Worm (Caenorhabditis elegans): ENCODE results near the gene perm-4.

The perm-4 gene

ce11 chrIV:1093870-1094564 lies 30.9 kb downstream of the perm-4 start, which contains the start of the genes cct-8 and Y55F3AR.2 (continued):
- TF ChIP-seq lin-40 (tag; optimal IDR thresholded peaks at IDR 0.05) = peak; percentile 98
- TF ChIP-seq nhr-27 (tag; optimal IDR thresholded peaks at IDR 0.05) = peak; percentile 37
- peak; percentile 97 for TF ChIP-seq ZK185.1 (tag; optimal IDR thresholded peaks at IDR 0.05; ENCODE audit: poor library complexity, severe bottlenecking)
- peak; percentile 49 for TF ChIP-seq nhr-90 (tag; optimal IDR thresholded peaks at IDR 0.05)
- peak; percentile 74; the same call in 1 of the 2 replicates for TF ChIP-seq egl-44 (GFP tag; IDR thresholded peaks at IDR 0.05)
- TF ChIP-seq ceh-40 (GFP tag; IDR thresholded peaks at IDR 0.05) = peak; percentile 67; the same call in 1 of the 2 replicates
- TF ChIP-seq fkh-3 (tag; optimal IDR thresholded peaks at IDR 0.05) = peak; percentile 79
- TF ChIP-seq mxl-1 (tag; optimal IDR thresholded peaks at IDR 0.05) = peak; percentile 19
- peak; percentile 95 for TF ChIP-seq F49E8.2 (tag; optimal IDR thresholded peaks at IDR 0.05; ENCODE audit: insufficient read depth)
- peak; percentile 35 to 38 for TF ChIP-seq rec-8 (tag; optimal IDR thresholded peaks at IDR 0.05)
- peak; percentile 47; the same call in 1 of the 2 replicates for TF ChIP-seq egrh-3 (GFP tag; IDR thresholded peaks at IDR 0.05)
- peak; percentile 96 for TF ChIP-seq snpc-3.4 (tag; optimal IDR thresholded peaks at IDR 0.05)
- peak; percentile 100 for TF ChIP-seq F33H1.4 (GFP tag; IDR thresholded peaks at IDR 0.05)
- TF ChIP-seq F52B5.7 (tag; optimal IDR thresholded peaks at IDR 0.05) = peak; percentile 92
- TF ChIP-seq let-607 (tag; optimal IDR thresholded peaks at IDR 0.05) = peak; percentile 88 to 94
- TF ChIP-seq bed-1 (GFP tag; IDR thresholded peaks at IDR 0.05) = 0 out of 2 replicates have a peak, but pooled peaks have one; percentile 77
- TF ChIP-seq F57A8.1 (GFP tag; optimal IDR thresholded peaks at IDR 0.05) = no peak
- TF ChIP-seq atf-7 (tag; optimal IDR thresholded peaks at IDR 0.05) = peak; percentile 96
- TF ChIP-seq Y79H2A.3 (GFP tag; conservative IDR thresholded peaks at IDR 0.05) = peak; percentile 82
- peak; percentile 99 for TF ChIP-seq Y56A3A.18 (GFP tag; IDR thresholded peaks at IDR 0.05)
- peak; percentile 93 for TF ChIP-seq ztf-6 (GFP tag; IDR thresholded peaks at IDR 0.05)
- TF ChIP-seq lin-26 (GFP tag; IDR thresholded peaks at IDR 0.05) = peak; percentile 65; the same call in 1 of the 2 replicates
- peak; percentile 88 for TF ChIP-seq hrde-1 (tag; optimal IDR thresholded peaks at IDR 0.05; ENCODE audit: borderline replicate concordance)
- TF ChIP-seq ztf-25 (GFP tag; IDR thresholded peaks at IDR 0.05) = peak; percentile 71; the same call in 1 of the 2 replicates
- TF ChIP-seq pbrm-1 (GFP tag; IDR thresholded peaks at IDR 0.05) = peak; percentile 99
- TF ChIP-seq ceh-58 (GFP tag; IDR thresholded peaks at IDR 0.05) = no peak
- TF ChIP-seq K11D2.4 (GFP tag; IDR thresholded peaks at IDR 0.05) = peak; percentile 99
- peak; percentile 45 for TF ChIP-seq B0261.1 (tag; optimal IDR thresholded peaks at IDR 0.05)
- peak; percentile 59 to 97 (median 88) for TF ChIP-seq lin-35 (GFP tag; optimal IDR thresholded peaks at IDR 0.05)
- peak; percentile 71 for TF ChIP-seq snpc-4 (GFP tag; optimal IDR thresholded peaks at IDR 0.05)
- TF ChIP-seq snpc-4 (tag; optimal IDR thresholded peaks at IDR 0.05) = peak; percentile 69 to 87 (median 78)
- TF ChIP-seq attf-5 (GFP tag; optimal IDR thresholded peaks at IDR 0.05) = peak; percentile 97
- peak; percentile 96 for TF ChIP-seq ceh-27 (GFP tag; optimal IDR thresholded peaks at IDR 0.05)
- peak; percentile 82 for TF ChIP-seq dpl-1 (GFP tag; optimal IDR thresholded peaks at IDR 0.05)
- no peak for TF ChIP-seq F37B4.10 (GFP tag; IDR thresholded peaks at IDR 0.05)
- TF ChIP-seq ceh-79 (tag; optimal IDR thresholded peaks at IDR 0.05) = peak; percentile 80
- peak; percentile 77 for TF ChIP-seq dpff-1 (tag; optimal IDR thresholded peaks at IDR 0.05)
- peak; percentile 91 for TF ChIP-seq hmg-1.2 (GFP tag; IDR thresholded peaks at IDR 0.05)
- TF ChIP-seq ztf-28 (GFP tag; IDR thresholded peaks at IDR 0.05) = peak; percentile 92
- TF ChIP-seq F23B12.7 (tag; optimal IDR thresholded peaks at IDR 0.05; ENCODE audit: insufficient read depth) = peak; percentile 90
- TF ChIP-seq nhr-120 (GFP tag; IDR thresholded peaks at IDR 0.05) = 0 out of 2 replicates have a peak, but pooled peaks have one; percentile 66
- no peak for TF ChIP-seq nhr-179 (tag; optimal IDR thresholded peaks at IDR 0.05)
- no peak for TF ChIP-seq akir-1 (GFP tag; optimal IDR thresholded peaks at IDR 0.05)
- peak; percentile 99 for TF ChIP-seq athp-1 (tag; optimal IDR thresholded peaks at IDR 0.05)
- 0 out of 2 replicates have a peak, but pooled peaks have one; percentile 74 for TF ChIP-seq lag-1 (GFP tag; IDR thresholded peaks at IDR 0.05)
- TF ChIP-seq C17E4.6 (GFP tag; IDR thresholded peaks at IDR 0.05) = peak; percentile 97

All from whole organism, young adult.